Worm (Caenorhabditis elegans) whole organism, L1 larva: Measurements from ENCODE around the gene abcx-1.

Experiments
- C04F5.9 ChIP-seq: sonication (generic microtip); optimal IDR thresholded peaks from 2 replicates; lab custom pipeline; 2016; ENCODE audit warnings: missing genetic modification characterization, missing compliant biosample characterization
- C16A3.4 ChIP-seq: fragments of 150-350 bp; optimal IDR thresholded peaks from 2 replicates; lab custom pipeline; 2014; ENCODE audit warnings: missing biosample characterization, missing genetic modification characterization
- C34B4.2 ChIP-seq: sonication (generic microtip); optimal IDR thresholded peaks from 2 replicates; lab custom pipeline; 2017; ENCODE audit warnings: mild to moderate bottlenecking, missing genetic modification characterization, missing compliant biosample characterization
- F16B12.6 ChIP-seq: fragments of 150-350 bp; optimal IDR thresholded peaks from 2 replicates; lab custom pipeline; 2014; ENCODE audit warnings: missing biosample characterization, missing genetic modification characterization
- aha-1 ChIP-seq: fragments of 150-350 bp; optimal IDR thresholded peaks from 2 replicates; lab custom pipeline; 2014; ENCODE audit warnings: missing biosample characterization, missing genetic modification characterization
- alr-1 ChIP-seq: fragments of 200-800 bp; sonication (Bioruptor generic); optimal IDR thresholded peaks from 2 replicates; lab custom pipeline; 2018; ENCODE audit warnings: borderline replicate concordance, mild to moderate bottlenecking, missing genetic modification characterization, missing compliant biosample characterization
- aly-2 ChIP-seq: fragments of 150-350 bp; optimal IDR thresholded peaks from 2 replicates; lab custom pipeline; 2014; ENCODE audit warnings: missing biosample characterization, missing genetic modification characterization
- blmp-1 ChIP-seq: fragments of 150-350 bp; optimal IDR thresholded peaks from 2 replicates; lab custom pipeline; 2014; ENCODE audit warnings: missing biosample characterization, missing genetic modification characterization
- ceh-8 ChIP-seq: fragments of 200-800 bp; sonication (Bioruptor generic); optimal IDR thresholded peaks from 2 replicates; lab custom pipeline; 2018; ENCODE audit warnings: mild to moderate bottlenecking, missing genetic modification characterization, moderate library complexity, missing compliant biosample characterization
- ceh-82 ChIP-seq, 3 experiments: fragments of 150-350 bp in 1 of 3; sonication (generic microtip) in 2 of 3; optimal IDR thresholded peaks; 2 replicates each; lab custom pipeline; 2014 to 2017; ENCODE audit warnings: missing biosample characterization in 3 of 3, missing genetic modification characterization in 3 of 3
- ces-1 ChIP-seq: fragments of 150-350 bp; optimal IDR thresholded peaks from 2 replicates; lab custom pipeline; 2014; ENCODE audit warnings: missing biosample characterization, missing genetic modification reagents, missing genetic modification characterization
- dsc-1 ChIP-seq: sonication (generic microtip); optimal IDR thresholded peaks from 2 replicates; lab custom pipeline; 2016; ENCODE audit warnings: mild to moderate bottlenecking, missing genetic modification characterization, missing compliant biosample characterization
- efl-3 ChIP-seq: fragments of 200-800 bp; sonication (Bioruptor generic); optimal IDR thresholded peaks from 2 replicates; lab custom pipeline; 2018; ENCODE audit warnings: mild to moderate bottlenecking, missing genetic modification characterization, missing compliant biosample characterization
- egl-27 ChIP-seq, 2 experiments: fragments of 150-350 bp in 1 of 2; sonication (generic microtip); optimal IDR thresholded peaks; 3 replicates each; lab custom pipeline; 2017 to 2018; ENCODE audit warnings: missing biosample characterization in 2 of 2, missing genetic modification characterization in 2 of 2, missing genetic modification reagents in 2 of 2
- elt-2 ChIP-seq: sonication (generic microtip); optimal IDR thresholded peaks from 2 replicates; lab custom pipeline; 2016; ENCODE audit warnings: missing genetic modification characterization, mild to moderate bottlenecking, inconsistent platforms, missing compliant biosample characterization, missing genetic modification reagents
- ets-5 ChIP-seq: fragments of 200-800 bp; sonication (Bioruptor generic); IDR thresholded peaks from 2 replicates; pipeline ENCODE4 v1.3.6; 2022; ENCODE audit warnings: missing genetic modification characterization, missing compliant biosample characterization
- fkh-10 ChIP-seq: sonication (generic microtip); optimal IDR thresholded peaks from 2 replicates; lab custom pipeline; 2017; ENCODE audit warnings: missing biosample characterization, missing genetic modification reagents, missing genetic modification characterization
- fkh-4 ChIP-seq: sonication (generic microtip); optimal IDR thresholded peaks from 2 replicates; lab custom pipeline; 2016; ENCODE audit warnings: missing compliant biosample characterization, missing genetic modification characterization, borderline replicate concordance
- fos-1 ChIP-seq: fragments of 150-350 bp; optimal IDR thresholded peaks from 2 replicates; lab custom pipeline; 2014; ENCODE audit warnings: missing biosample characterization, missing genetic modification characterization
- grh-1 ChIP-seq: fragments of 200-800 bp; sonication (Bioruptor generic); IDR thresholded peaks from 2 replicates; pipeline ENCODE4 v1.3.6; 2022; ENCODE audit warnings: missing genetic modification reagents, missing genetic modification characterization, missing compliant biosample characterization
- hlh-17 ChIP-seq: fragments of 200-800 bp; sonication (Bioruptor generic); optimal IDR thresholded peaks from 2 replicates; lab custom pipeline; 2018; ENCODE audit warnings: missing genetic modification characterization, mild to moderate bottlenecking, missing compliant biosample characterization, moderate library complexity, borderline replicate concordance
- hpl-2 ChIP-seq: fragments of 150-350 bp; optimal IDR thresholded peaks from 2 replicates; lab custom pipeline; 2014; ENCODE audit warnings: missing biosample characterization, missing genetic modification reagents, missing genetic modification characterization
- lin-13 ChIP-seq: fragments of 150-350 bp; optimal IDR thresholded peaks from 2 replicates; lab custom pipeline; 2014; ENCODE audit warnings: missing biosample characterization, missing genetic modification reagents, missing genetic modification characterization
- lin-15B ChIP-seq: fragments of 150-350 bp; sonication (generic microtip); optimal IDR thresholded peaks from 3 replicates; lab custom pipeline; 2014; ENCODE audit warnings: missing biosample characterization, missing genetic modification characterization
- lin-35 ChIP-seq, 2 experiments: fragments of 150-350 bp; optimal IDR thresholded peaks; 2 replicates each; lab custom pipeline; 2014; ENCODE audit warnings: missing biosample characterization in 2 of 2, missing genetic modification characterization in 2 of 2, missing genetic modification reagents in 2 of 2
- lin-39 ChIP-seq: fragments of 150-350 bp; optimal IDR thresholded peaks from 2 replicates; lab custom pipeline; 2014; ENCODE audit warnings: missing biosample characterization, missing genetic modification reagents, missing genetic modification characterization
- lir-3 ChIP-seq: sonication (generic microtip); optimal IDR thresholded peaks from 2 replicates; lab custom pipeline; 2016; ENCODE audit warnings: mild to moderate bottlenecking, missing genetic modification characterization, moderate library complexity, missing compliant biosample characterization; ENCODE audit not compliant: poor library complexity
- lsy-2 ChIP-seq, 2 experiments: fragments of 150-350 bp; optimal IDR thresholded peaks; 2 replicates each; lab custom pipeline; 2014; ENCODE audit warnings: missing biosample characterization in 2 of 2, missing genetic modification characterization in 2 of 2
- mdl-1 ChIP-seq, 2 experiments: fragments of 150-350 bp; optimal IDR thresholded peaks; 2 replicates each; lab custom pipeline; 2014 to 2017; ENCODE audit warnings: missing biosample characterization in 2 of 2, missing genetic modification characterization in 2 of 2, inconsistent platforms in 1 of 2
- mep-1 ChIP-seq: fragments of 150-350 bp; optimal IDR thresholded peaks from 2 replicates; lab custom pipeline; 2014; ENCODE audit warnings: missing biosample characterization, missing genetic modification characterization
- nhr-11 ChIP-seq: fragments of 150-350 bp; optimal IDR thresholded peaks from 2 replicates; lab custom pipeline; 2014; ENCODE audit warnings: missing biosample characterization, missing genetic modification characterization
- nhr-237 ChIP-seq: fragments of 150-350 bp; optimal IDR thresholded peaks from 2 replicates; lab custom pipeline; 2014; ENCODE audit warnings: missing biosample characterization, missing genetic modification characterization
- nhr-71 ChIP-seq: sonication (generic microtip); optimal IDR thresholded peaks from 2 replicates; lab custom pipeline; 2016; ENCODE audit warnings: mild to moderate bottlenecking, missing genetic modification characterization, moderate library complexity, missing compliant biosample characterization
- nhr-76 ChIP-seq: sonication (generic microtip); optimal IDR thresholded peaks from 2 replicates; lab custom pipeline; 2017; ENCODE audit warnings: missing biosample characterization, missing genetic modification characterization
- nhr-77 ChIP-seq: fragments of 150-350 bp; optimal IDR thresholded peaks from 2 replicates; lab custom pipeline; 2014; ENCODE audit warnings: missing biosample characterization, missing genetic modification characterization
- nhr-84 ChIP-seq: sonication (generic microtip); optimal IDR thresholded peaks from 2 replicates; lab custom pipeline; 2017; ENCODE audit warnings: missing biosample characterization, missing genetic modification characterization
- nhr-90 ChIP-seq: sonication (generic microtip); optimal IDR thresholded peaks from 2 replicates; lab custom pipeline; 2016; ENCODE audit warnings: mild to moderate bottlenecking, missing genetic modification characterization, missing compliant biosample characterization; ENCODE audit not compliant: poor library complexity
- pag-3 ChIP-seq: sonication (generic microtip); optimal IDR thresholded peaks from 2 replicates; lab custom pipeline; 2017; ENCODE audit warnings: missing genetic modification characterization, mild to moderate bottlenecking, missing compliant biosample characterization, antibody characterized with exemption, borderline replicate concordance; ENCODE audit not compliant: insufficient read depth
- pqm-1 ChIP-seq: sonication (generic microtip); optimal IDR thresholded peaks from 3 replicates; lab custom pipeline; 2017; ENCODE audit warnings: missing biosample characterization, missing genetic modification characterization
- rnt-1 ChIP-seq: sonication (generic microtip); optimal IDR thresholded peaks from 2 replicates; lab custom pipeline; 2016; ENCODE audit warnings: mild to moderate bottlenecking, missing genetic modification characterization, moderate library complexity, missing compliant biosample characterization
- skn-1 ChIP-seq: fragments of 150-350 bp; optimal IDR thresholded peaks from 2 replicates; lab custom pipeline; 2014; ENCODE audit warnings: missing biosample characterization, missing genetic modification characterization
- snpc-4 ChIP-seq: fragments of 150-350 bp; optimal IDR thresholded peaks from 2 replicates; lab custom pipeline; 2014; ENCODE audit warnings: missing biosample characterization, missing genetic modification characterization
- sox-4 ChIP-seq: sonication (generic microtip); optimal IDR thresholded peaks from 2 replicates; lab custom pipeline; 2016; ENCODE audit warnings: missing genetic modification characterization, missing compliant biosample characterization
- sptf-1 ChIP-seq: fragments of 150-350 bp; optimal IDR thresholded peaks from 2 replicates; lab custom pipeline; 2014; ENCODE audit warnings: missing biosample characterization, missing genetic modification characterization
- swsn-7 ChIP-seq: sonication (generic microtip); optimal IDR thresholded peaks from 2 replicates; lab custom pipeline; 2016; ENCODE audit warnings: missing genetic modification characterization, missing compliant biosample characterization
- tbx-2 ChIP-seq: sonication (generic microtip); optimal IDR thresholded peaks from 2 replicates; lab custom pipeline; 2016; ENCODE audit warnings: missing genetic modification characterization, missing compliant biosample characterization
- unc-30 ChIP-seq: sonication (generic microtip); optimal IDR thresholded peaks from 2 replicates; lab custom pipeline; 2017; ENCODE audit warnings: missing biosample characterization, missing genetic modification characterization
- vab-15 ChIP-seq: sonication (generic microtip); optimal IDR thresholded peaks from 2 replicates; lab custom pipeline; 2017; ENCODE audit warnings: missing genotype, mild to moderate bottlenecking, missing genetic modification characterization, missing compliant biosample characterization
- xbp-1 ChIP-seq: sonication (generic microtip); optimal IDR thresholded peaks from 2 replicates; lab custom pipeline; 2016; ENCODE audit warnings: missing genetic modification characterization, missing compliant biosample characterization

Gene abcx-1

ce11 chrII:6489711-6490184 lies 42.2 kb upstream of the abcx-1 start, which contains the start of the genes snr-3 and rsp-5 (continued):
- TF ChIP-seq ces-1 (GFP tag; lab: Kevin White, UChicago), result no peak
- no peak for TF ChIP-seq alr-1 (tag; lab: Kevin White, UChicago)
- TF ChIP-seq skn-1 (tag; lab: Kevin White, UChicago), result peak; percentile 46
- TF ChIP-seq aha-1, result no peak
- TF ChIP-seq swsn-7, result peak; percentile 52
- TF ChIP-seq nhr-90 (tag; lab: Kevin White, UChicago), result peak; percentile 51
- peak in 1 of 2 experiments; percentile 41 for TF ChIP-seq mdl-1 (tag; optimal IDR thresholded peaks at IDR 0.05; lab: Kevin White, UChicago)
- no peak for TF ChIP-seq efl-3 (GFP tag; lab: Kevin White, UChicago)
- peak; percentile 68 for TF ChIP-seq nhr-77
- peak; percentile 32 for TF ChIP-seq elt-2
- no peak for TF ChIP-seq pag-3 (tag; lab: Kevin White, UChicago)
- peak; percentile 67 for TF ChIP-seq lin-13 (GFP tag; lab: Kevin White, UChicago)
- TF ChIP-seq xbp-1, result peak; percentile 55
- TF ChIP-seq unc-30, result no peak
- no peak for TF ChIP-seq egl-27 (tag; optimal IDR thresholded peaks at IDR 0.05; lab: Kevin White, UChicago)
- TF ChIP-seq sox-4 (tag; lab: Kevin White, UChicago), result no peak
- peak; percentile 57 for TF ChIP-seq snpc-4 (tag; lab: Kevin White, UChicago)
- TF ChIP-seq blmp-1 (tag; lab: Kevin White, UChicago), result peak; percentile 77
- TF ChIP-seq fos-1 (tag; lab: Kevin White, UChicago), result no peak
- peak; percentile 98 to 99 for TF ChIP-seq lsy-2 (tag; optimal IDR thresholded peaks at IDR 0.05; lab: Kevin White, UChicago)
- TF ChIP-seq vab-15 (tag; lab: Kevin White, UChicago), result no peak
- no peak for TF ChIP-seq hlh-17 (GFP tag; lab: Kevin White, UChicago)
- TF ChIP-seq aly-2 (tag; lab: Kevin White, UChicago), result no peak
- TF ChIP-seq hpl-2 (GFP tag; lab: Kevin White, UChicago), result no peak
- no peak for TF ChIP-seq pqm-1 (tag; lab: Kevin White, UChicago)
- TF ChIP-seq sptf-1, result no peak
- no peak for TF ChIP-seq ceh-8 (GFP tag; lab: Kevin White, UChicago)
- TF ChIP-seq fkh-10 (GFP tag; lab: Kevin White, UChicago), result peak; percentile 19
- TF ChIP-seq tbx-2 (tag; lab: Kevin White, UChicago), result peak; percentile 51
- TF ChIP-seq C04F5.9 (tag; lab: Kevin White, UChicago), result no peak
- TF ChIP-seq nhr-76 (tag; lab: Kevin White, UChicago), result no peak
- no peak for TF ChIP-seq nhr-237 (tag; lab: Kevin White, UChicago)
- peak; percentile 61 for TF ChIP-seq mep-1 (tag; lab: Kevin White, UChicago)
- peak; percentile 60 for TF ChIP-seq dsc-1 (tag; lab: Kevin White, UChicago)
- TF ChIP-seq lin-39, result no peak
- no peak for TF ChIP-seq ets-5 (GFP tag; lab: Robert Waterston, UW)
- peak; percentile 81 for TF ChIP-seq nhr-71 (tag; lab: Kevin White, UChicago)
- peak; percentile 43; the same call in 1 of the 2 replicates for TF ChIP-seq grh-1 (GFP tag; lab: Robert Waterston, UW)
- TF ChIP-seq lin-15B (tag; lab: Kevin White, UChicago), result peak; percentile 70
- no peak for TF ChIP-seq C34B4.2
- TF ChIP-seq nhr-84 (tag; lab: Kevin White, UChicago), result no peak
- TF ChIP-seq ceh-82 (tag; optimal IDR thresholded peaks at IDR 0.05; lab: Kevin White, UChicago), result peak; percentile 38 to 68 (median 63)
- no peak for TF ChIP-seq fkh-4 (tag; lab: Kevin White, UChicago)
- TF ChIP-seq C16A3.4, result peak; percentile 76
- peak; percentile 33 for TF ChIP-seq F16B12.6
- TF ChIP-seq nhr-11, result no peak
- TF ChIP-seq rnt-1 (tag; lab: Kevin White, UChicago), result peak; percentile 73
- peak; percentile 78 to 91 for TF ChIP-seq lin-35 (GFP tag; optimal IDR thresholded peaks at IDR 0.05; lab: Kevin White, UChicago)
- no peak for TF ChIP-seq lir-3
